Fruit fly (Drosophila melanogaster) whole organism: Measurements from ENCODE around the gene Desat1.

ENCODE experiments used
- Dll ChIP-seq: fragments of >200 bp; optimal IDR thresholded peaks from 2 replicates; lab custom pipeline; 2017
- EcR ChIP-seq, 2 experiments: fragments of >200 bp; optimal IDR thresholded peaks; 2 replicates each; lab custom pipeline; 2017; ENCODE audit warnings: missing biosample characterization in 2 of 2, missing genetic modification characterization in 2 of 2, missing genetic modification reagents in 2 of 2
- pan ChIP-seq: fragments of >200 bp; optimal IDR thresholded peaks from 2 replicates; lab custom pipeline; 2017
- usp ChIP-seq: fragments of >200 bp; optimal IDR thresholded peaks from 2 replicates; lab custom pipeline; 2017; ENCODE audit warnings: missing biosample characterization, missing genetic modification characterization, mixed read lengths

DNA sequence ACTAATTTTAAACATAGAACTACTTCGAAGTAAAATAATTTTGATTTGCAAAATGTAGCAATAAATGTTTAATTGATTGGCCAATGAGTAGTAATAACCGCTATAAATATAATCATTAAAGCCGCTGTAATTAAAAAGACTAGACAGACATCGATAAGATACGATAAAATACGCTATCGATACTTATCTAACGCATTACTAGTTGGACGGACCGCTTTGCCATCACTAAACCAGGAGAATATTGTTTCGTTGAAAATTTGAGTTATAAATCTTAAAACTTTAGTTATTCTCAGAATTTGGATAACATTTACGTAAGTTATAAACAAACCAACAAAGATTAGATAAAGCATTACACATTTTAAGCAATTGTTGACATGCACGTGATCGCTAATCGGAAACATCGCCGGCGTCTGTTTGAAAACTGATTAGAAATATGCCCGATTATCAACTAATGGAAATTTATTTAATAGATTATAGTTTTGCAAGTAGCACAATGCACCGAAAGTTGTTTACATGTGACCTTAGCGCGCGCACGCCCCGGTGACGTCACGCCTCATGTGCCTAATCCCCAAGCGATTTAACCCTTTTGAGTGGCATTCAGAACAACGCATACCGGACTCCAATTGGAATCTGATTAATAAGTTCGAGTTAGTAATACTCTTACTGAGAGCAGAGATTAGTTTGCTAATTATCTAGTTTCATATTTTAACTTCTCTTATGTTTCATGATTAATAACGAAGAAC lies at the start of gene Desat1:
- no peak for TF ChIP-seq EcR (GFP tag; optimal IDR thresholded peaks at IDR 0.05; lab: Kevin White, UChicago)
- TF ChIP-seq pan (lab: Kevin White, UChicago): no peak
- TF ChIP-seq usp: no peak
- no peak for TF ChIP-seq Dll (lab: Kevin White, UChicago)
